Fruit fly (Drosophila melanogaster): Measurements from ENCODE around the gene CG3436.

The CG3436 gene

dm6 chr2L:158649-159257, 2.9 kb downstream of the CG3436 start, which contains the start of the genes CG33635 and spen (continued):
- TF ChIP-seq svp (GFP tag) (no peak), Eip75B (GFP tag; optimal IDR thresholded peaks at IDR 0.05) (peak; percentile 34), dac (GFP tag; optimal IDR thresholded peaks at IDR 0.05) (no peak), cyc (GFP tag; optimal IDR thresholded peaks at IDR 0.05) (no peak), salr (GFP tag; optimal IDR thresholded peaks at IDR 0.05) (peak in 1 of 2 experiments; percentile 14), CG3919 (GFP tag; optimal IDR thresholded peaks at IDR 0.05) (peak; percentile 59), CG8119 (GFP tag; IDR thresholded peaks at IDR 0.05) (no peak), CG6163 (GFP tag; IDR thresholded peaks at IDR 0.05) (no peak), CG11294 (GFP tag; IDR thresholded peaks at IDR 0.05) (no peak), CG6808 (GFP tag; optimal IDR thresholded peaks at IDR 0.05) (peak; percentile 39), CG1621 (tag; optimal IDR thresholded peaks at IDR 0.05) (peak; percentile 52), Lpt (GFP tag; optimal IDR thresholded peaks at IDR 0.05) (no peak), Hr38 (GFP tag; optimal IDR thresholded peaks at IDR 0.05) (no peak), Met (GFP tag; optimal IDR thresholded peaks at IDR 0.05) (no peak), CG8632 (GFP tag; optimal IDR thresholded peaks at IDR 0.05) (no peak)

- peak; percentile 87 for TF ChIP-seq net (GFP tag; optimal IDR thresholded peaks at IDR 0.05)
- peak; percentile 80 for TF ChIP-seq CG6276 (GFP tag; optimal IDR thresholded peaks at IDR 0.05)
- TF ChIP-seq pdm3 (GFP tag; optimal IDR thresholded peaks at IDR 0.05): peak; percentile 86
- peak; percentile 17 for TF ChIP-seq lz (GFP tag; optimal IDR thresholded peaks at IDR 0.05)
- TF ChIP-seq Eip93F (GFP tag; optimal IDR thresholded peaks at IDR 0.05): peak; percentile 92
- TF ChIP-seq achi (GFP tag; optimal IDR thresholded peaks at IDR 0.05): peak; percentile 67
- TF ChIP-seq CG8319 (GFP tag; optimal IDR thresholded peaks at IDR 0.05): peak; percentile 58
- peak; percentile 2 for TF ChIP-seq CG31627 (GFP tag; optimal IDR thresholded peaks at IDR 0.05)
- peak; percentile 52 for TF ChIP-seq esn (GFP tag; optimal IDR thresholded peaks at IDR 0.05)
- TF ChIP-seq CG11294 (GFP tag; IDR thresholded peaks at IDR 0.05): no peak
- TF ChIP-seq fkh (GFP tag; optimal IDR thresholded peaks at IDR 0.05): peak; percentile 92
- peak; percentile 85 for TF ChIP-seq dsx (GFP tag; optimal IDR thresholded peaks at IDR 0.05; ENCODE audit: poor library complexity, severe bottlenecking)
- TF ChIP-seq acj6 (GFP tag; optimal IDR thresholded peaks at IDR 0.05): peak; percentile 29
- TF ChIP-seq CG4318 (GFP tag; optimal IDR thresholded peaks at IDR 0.05): peak; percentile 58
- TF ChIP-seq Gug (GFP tag; IDR thresholded peaks at IDR 0.05): no peak
- TF ChIP-seq Hr38 (GFP tag; optimal IDR thresholded peaks at IDR 0.05): no peak
- TF ChIP-seq CG3032 (tag; optimal IDR thresholded peaks at IDR 0.05): peak; percentile 69
- TF ChIP-seq Hr4 (GFP tag; optimal IDR thresholded peaks at IDR 0.05): peak; percentile 57
- peak; percentile 88 for TF ChIP-seq Eip75B (GFP tag; optimal IDR thresholded peaks at IDR 0.05)
- no peak for TF ChIP-seq CG6163 (GFP tag; IDR thresholded peaks at IDR 0.05)
- TF ChIP-seq Smox (GFP tag; optimal IDR thresholded peaks at IDR 0.05): peak; percentile 29
- TF ChIP-seq salr (GFP tag; optimal IDR thresholded peaks at IDR 0.05): peak; percentile 73 to 86
- TF ChIP-seq CG16779 (tag; optimal IDR thresholded peaks at IDR 0.05): peak; percentile 95
- TF ChIP-seq Sox14 (GFP tag; optimal IDR thresholded peaks at IDR 0.05): peak; percentile 77
- peak; percentile 22 for TF ChIP-seq CG7368 (GFP tag; optimal IDR thresholded peaks at IDR 0.05)
- TF ChIP-seq CG34406 (GFP tag; optimal IDR thresholded peaks at IDR 0.05): peak; percentile 54
- TF ChIP-seq OdsH (GFP tag; optimal IDR thresholded peaks at IDR 0.05): peak; percentile 85
- TF ChIP-seq Ets96B (tag; optimal IDR thresholded peaks at IDR 0.05): peak; percentile 76
- peak; percentile 87 for TF ChIP-seq CG32006 (GFP tag; optimal IDR thresholded peaks at IDR 0.05)
- TF ChIP-seq topi (GFP tag; optimal IDR thresholded peaks at IDR 0.05): peak; percentile 52
- TF ChIP-seq Eip78C (GFP tag): peak; percentile 88
- no peak for TF ChIP-seq cyc (GFP tag; optimal IDR thresholded peaks at IDR 0.05)
- peak; percentile 87 for TF ChIP-seq fd85E (GFP tag; optimal IDR thresholded peaks at IDR 0.05)
- TF ChIP-seq CG6854 (GFP tag; optimal IDR thresholded peaks at IDR 0.05): peak; percentile 23
- peak; percentile 91 for TF ChIP-seq vri (GFP tag; optimal IDR thresholded peaks at IDR 0.05)
- peak; percentile 85 for TF ChIP-seq CG9139 (GFP tag; optimal IDR thresholded peaks at IDR 0.05)
- peak; percentile 85 for TF ChIP-seq CG6808 (GFP tag; optimal IDR thresholded peaks at IDR 0.05)
- TF ChIP-seq Ets21C (GFP tag; optimal IDR thresholded peaks at IDR 0.05): no peak
- peak; percentile 80 for TF ChIP-seq CG1621 (tag; optimal IDR thresholded peaks at IDR 0.05)
- no peak for TF ChIP-seq Blimp-1 (GFP tag; optimal IDR thresholded peaks at IDR 0.05)
Observed at dm6 chr2L:160581-161452, 5.0 kb downstream of the CG3436 start.

Data from whole organism, prepupa.